Worm (Caenorhabditis elegans): Measurements from ENCODE around the gene R151.2.

The R151.2 gene

ce11 chrIII:7180613-7181012 is 29.2 kb upstream of the R151.2 start, which contains the start of gene ndab-2 (continued):
- no peak for TF ChIP-seq T26A8.4 (GFP tag; IDR thresholded peaks at IDR 0.05)
- no peak for TF ChIP-seq lin-39 (tag; optimal IDR thresholded peaks at IDR 0.05)
- no peak for TF ChIP-seq ceh-32 (tag; optimal IDR thresholded peaks at IDR 0.05; ENCODE audit: poor library complexity)
- TF ChIP-seq madf-9 (GFP tag; conservative IDR thresholded peaks at IDR 0.05) = no peak
- no peak for TF ChIP-seq gei-8 (GFP tag; optimal IDR thresholded peaks at IDR 0.05)
- TF ChIP-seq D1046.2 (GFP tag; IDR thresholded peaks at IDR 0.05) = no peak
- TF ChIP-seq dmd-8 (GFP tag; IDR thresholded peaks at IDR 0.05) = no peak
- TF ChIP-seq ceh-82 (tag; optimal IDR thresholded peaks at IDR 0.05) = no peak
- TF ChIP-seq pqm-1 (tag; optimal IDR thresholded peaks at IDR 0.05) = no peak
- no peak for TF ChIP-seq egl-27 (tag; optimal IDR thresholded peaks at IDR 0.05)
- peak; percentile 69; the same call in 1 of the 2 replicates for TF ChIP-seq Y105C5A.15 (GFP tag; IDR thresholded peaks at IDR 0.05)
- no peak for TF ChIP-seq tra-1 (GFP tag; IDR thresholded peaks at IDR 0.05)
- peak; percentile 53 for TF ChIP-seq lin-38 (GFP tag; IDR thresholded peaks at IDR 0.05)
- 0 out of 2 replicates have a peak, but pooled peaks have one; percentile 39 for TF ChIP-seq ctbp-1 (GFP tag; IDR thresholded peaks at IDR 0.05)
- peak; percentile 82 for TF ChIP-seq ama-1 (optimal IDR thresholded peaks at IDR 0.05)
- TF ChIP-seq unc-39 (tag; optimal IDR thresholded peaks at IDR 0.05) = no peak
- peak in 1 of 2 experiments; percentile 14 for TF ChIP-seq lsy-2 (tag; optimal IDR thresholded peaks at IDR 0.05)
- TF ChIP-seq dmd-9 (GFP tag; IDR thresholded peaks at IDR 0.05) = no peak
- TF ChIP-seq snpc-1.2 (GFP tag; IDR thresholded peaks at IDR 0.05) = peak; percentile 56; the same call in 1 of the 2 replicates

ce11 chrIII:7181822-7182221 is 27.9 kb upstream of the R151.2 start, which contains the start of gene epg-4:
TSS of gene epg-4 (plus strand) at chrIII:7182167.
- TF ChIP-seq pqm-1 (tag; optimal IDR thresholded peaks at IDR 0.05) = peak; percentile 4
- TF ChIP-seq nhr-111 (GFP tag; optimal IDR thresholded peaks at IDR 0.05) = peak; percentile 14
- no peak for TF ChIP-seq F44E2.7 (GFP tag; IDR thresholded peaks at IDR 0.05)
- TF ChIP-seq skn-1 (tag; optimal IDR thresholded peaks at IDR 0.05) = no peak
- no peak for TF ChIP-seq Y105C5A.15 (GFP tag; IDR thresholded peaks at IDR 0.05)
- no peak for TF ChIP-seq zip-11 (GFP tag; IDR thresholded peaks at IDR 0.05)
- TF ChIP-seq lim-7 (GFP tag; IDR thresholded peaks at IDR 0.05) = 0 out of 2 replicates have a peak, but pooled peaks have one; percentile 3
- TF ChIP-seq lir-3 (tag; optimal IDR thresholded peaks at IDR 0.05) = no peak
- no peak for TF ChIP-seq spr-1 (tag; optimal IDR thresholded peaks at IDR 0.05)
- peak; percentile 65 for TF ChIP-seq hlh-11 (tag; optimal IDR thresholded peaks at IDR 0.05)
- TF ChIP-seq ama-1 (optimal IDR thresholded peaks at IDR 0.05) = peak; percentile 76
- TF ChIP-seq dve-1 (tag; optimal IDR thresholded peaks at IDR 0.05; ENCODE audit: insufficient read depth) = peak; percentile 33
- no peak for TF ChIP-seq duxl-1 (tag; optimal IDR thresholded peaks at IDR 0.05; ENCODE audit: poor library complexity)
- TF ChIP-seq arid-1 (GFP tag; conservative IDR thresholded peaks at IDR 0.05) = 0 out of 2 replicates have a peak, but pooled peaks have one; percentile 5
- TF ChIP-seq lsy-2 (tag; optimal IDR thresholded peaks at IDR 0.05) = peak; percentile 29 to 65
- peak; percentile 63 for TF ChIP-seq mep-1 (tag; optimal IDR thresholded peaks at IDR 0.05)
- TF ChIP-seq ctbp-1 (GFP tag; IDR thresholded peaks at IDR 0.05) = peak; percentile 37; the same call in 1 of the 2 replicates
- TF ChIP-seq unc-130 (GFP tag; optimal IDR thresholded peaks at IDR 0.05) = no peak
- TF ChIP-seq mxl-3 (GFP tag; optimal IDR thresholded peaks at IDR 0.05) = peak; percentile 49
- TF ChIP-seq ces-1 (GFP tag; optimal IDR thresholded peaks at IDR 0.05) = no peak
- TF ChIP-seq hif-1 (tag; optimal IDR thresholded peaks at IDR 0.05) = peak in 1 of 2 experiments; percentile 52
- no peak for TF ChIP-seq gei-8 (GFP tag; optimal IDR thresholded peaks at IDR 0.05)
- 0 out of 2 replicates have a peak, but pooled peaks have one; percentile 47 for TF ChIP-seq zfp-3 (GFP tag; conservative IDR thresholded peaks at IDR 0.05)
- no peak for TF ChIP-seq lin-1 (GFP tag; IDR thresholded peaks at IDR 0.05)
- no peak for TF ChIP-seq daf-8 (GFP tag; IDR thresholded peaks at IDR 0.05)
- TF ChIP-seq nhr-77 (tag; optimal IDR thresholded peaks at IDR 0.05) = peak; percentile 80
- no peak for TF ChIP-seq madf-9 (GFP tag; conservative IDR thresholded peaks at IDR 0.05)
- peak; percentile 33 for TF ChIP-seq lin-13 (GFP tag; optimal IDR thresholded peaks at IDR 0.05)
- TF ChIP-seq Y5F2A.4 (GFP tag; optimal IDR thresholded peaks at IDR 0.05) = no peak
- TF ChIP-seq sdz-12 (GFP tag; optimal IDR thresholded peaks at IDR 0.05) = no peak
- no peak for TF ChIP-seq mdl-1 (tag; optimal IDR thresholded peaks at IDR 0.05)
- TF ChIP-seq pha-4 (GFP tag; IDR thresholded peaks at IDR 0.05) = peak; percentile 63; the same call in 1 of the 2 replicates
- peak; percentile 31 for TF ChIP-seq pha-4 (tag; optimal IDR thresholded peaks at IDR 0.05)
- no peak for TF ChIP-seq fos-1 (tag; optimal IDR thresholded peaks at IDR 0.05)
- TF ChIP-seq lin-39 (tag; optimal IDR thresholded peaks at IDR 0.05) = no peak
- TF ChIP-seq tra-1 (GFP tag; IDR thresholded peaks at IDR 0.05) = no peak
- TF ChIP-seq mdt-29 (GFP tag; IDR thresholded peaks at IDR 0.05) = no peak
- TF ChIP-seq F37D6.2 (tag; optimal IDR thresholded peaks at IDR 0.05) = no peak
- TF ChIP-seq madf-5 (GFP tag; IDR thresholded peaks at IDR 0.05) = no peak
